Fruit fly (Drosophila melanogaster) whole organism, wandering third instar larva: ENCODE data around the gene CG33635.
A peak's percentile ranks its signal among the peaks of the same experiment; 100 is the strongest.

ENCODE experiments used
- CG32264 ChIP-seq: fragments of 200-800 bp; sonication (Bioruptor generic); optimal IDR thresholded peaks from 2 replicates; lab custom pipeline; 2016; ENCODE audit warnings: missing biosample characterization, missing genetic modification characterization
- CrebA ChIP-seq: fragments of 200-800 bp; sonication (Bioruptor generic); optimal IDR thresholded peaks from 2 replicates; lab custom pipeline; 2016; ENCODE audit warnings: missing biosample characterization, mild to moderate bottlenecking, missing genetic modification characterization, borderline replicate concordance
- Dfd ChIP-seq: fragments of >200 bp; optimal IDR thresholded peaks from 2 replicates; lab custom pipeline; 2017; ENCODE audit warnings: missing biosample characterization, missing genetic modification characterization
- GATAd ChIP-seq: sonication (Bioruptor generic); optimal IDR thresholded peaks from 2 replicates; lab custom pipeline; 2016; ENCODE audit warnings: missing biosample characterization, missing genetic modification characterization
- HLH106 ChIP-seq: fragments of 200-800 bp; optimal IDR thresholded peaks from 3 replicates; lab custom pipeline; 2019; ENCODE audit warnings: missing biosample characterization, mild to moderate bottlenecking, missing genetic modification characterization, moderate library complexity
- Hnf4 ChIP-seq: fragments of 200-800 bp; sonication (Bioruptor generic); optimal IDR thresholded peaks from 2 replicates; lab custom pipeline; 2016; ENCODE audit warnings: missing biosample characterization, mild to moderate bottlenecking, missing genetic modification characterization
- Hr78 ChIP-seq: fragments of >200 bp; optimal IDR thresholded peaks from 2 replicates; lab custom pipeline; 2017; ENCODE audit warnings: missing biosample characterization, missing genetic modification characterization
- Hr83 ChIP-seq: fragments of 200-300 bp; sonication (Bioruptor generic); optimal IDR thresholded peaks from 2 replicates; lab custom pipeline; 2016; ENCODE audit warnings: missing biosample characterization, mild to moderate bottlenecking, missing genetic modification characterization, moderate library complexity; ENCODE audit not compliant: poor library complexity, severe bottlenecking
- Jra ChIP-seq: sonication (Bioruptor generic); optimal IDR thresholded peaks from 2 replicates; lab custom pipeline; 2016; ENCODE audit warnings: missing biosample characterization, missing genetic modification characterization
- Mio ChIP-seq: sonication (Bioruptor generic); optimal IDR thresholded peaks from 2 replicates; lab custom pipeline; 2016; ENCODE audit warnings: missing biosample characterization, missing genetic modification characterization
- Myc ChIP-seq: fragments of >200 bp; optimal IDR thresholded peaks from 2 replicates; lab custom pipeline; 2017
- N ChIP-seq: fragments of >200 bp; optimal IDR thresholded peaks from 2 replicates; lab custom pipeline; 2018; ENCODE audit warnings: missing biosample characterization, missing external identifiers, missing genetic modification characterization
- OdsH ChIP-seq: fragments of 200-800 bp; sonication (Bioruptor generic); optimal IDR thresholded peaks from 2 replicates; lab custom pipeline; 2016; ENCODE audit warnings: missing biosample characterization, mild to moderate bottlenecking, missing genetic modification characterization
- Rel ChIP-seq, 2 experiments: fragments of 200-800 bp; sonication (Bioruptor generic) in 1 of 2; optimal IDR thresholded peaks; 2 replicates in 1 of 2; 3 replicates in 1 of 2; lab custom pipeline; 2016 to 2019; ENCODE audit warnings: mild to moderate bottlenecking in 2 of 2, missing biosample characterization in 2 of 2, missing genetic modification characterization in 2 of 2, moderate library complexity in 1 of 2
- brk ChIP-seq: fragments of 200-800 bp; sonication (Bioruptor generic); optimal IDR thresholded peaks from 2 replicates; lab custom pipeline; 2016; ENCODE audit warnings: missing biosample characterization, mild to moderate bottlenecking, missing genetic modification characterization
- dl ChIP-seq, 2 experiments: fragments of 175-275, 200-275 bp in 1 of 2; fragments of 200-275 bp in 1 of 2; sonication (Bioruptor generic); optimal IDR thresholded peaks; lab custom pipeline; 2018; ENCODE audit warnings: mild to moderate bottlenecking in 2 of 2, missing biosample characterization in 2 of 2, missing genetic modification characterization in 2 of 2, moderate library complexity in 2 of 2; ENCODE audit not compliant: partially characterized antibody in 2 of 2, insufficient read depth in 1 of 2
- dmrt93B ChIP-seq: fragments of 200-800 bp; sonication (Bioruptor generic); optimal IDR thresholded peaks from 2 replicates; lab custom pipeline; 2018; ENCODE audit warnings: missing biosample characterization, mild to moderate bottlenecking, missing genetic modification characterization
- dsf ChIP-seq: sonication (Bioruptor generic); optimal IDR thresholded peaks from 2 replicates; lab custom pipeline; 2016; ENCODE audit warnings: missing biosample characterization, missing genetic modification characterization, borderline replicate concordance
- ey ChIP-seq: fragments of 200-800 bp; sonication (Bioruptor generic); optimal IDR thresholded peaks from 2 replicates; lab custom pipeline; 2016; ENCODE audit warnings: missing biosample characterization, missing genetic modification characterization
- foxo ChIP-seq, 2 experiments: fragments of 200-800 bp; sonication (Bioruptor generic); optimal IDR thresholded peaks; 2 replicates in 1 of 2; 3 replicates in 1 of 2; lab custom pipeline; 2016 to 2017; ENCODE audit warnings: missing biosample characterization in 2 of 2, missing genetic modification characterization in 2 of 2
- jim ChIP-seq: fragments of 175-275, 200-325 bp; sonication (Bioruptor generic); optimal IDR thresholded peaks from 2 replicates; lab custom pipeline; 2016; ENCODE audit warnings: missing biosample characterization, mild to moderate bottlenecking, missing genetic modification characterization
- pan ChIP-seq: fragments of >200 bp; optimal IDR thresholded peaks from 2 replicates; lab custom pipeline; 2017
- psq ChIP-seq: fragments of 200-800 bp; sonication (Bioruptor generic); optimal IDR thresholded peaks from 3 replicates; lab custom pipeline; 2017; ENCODE audit warnings: missing biosample characterization, mild to moderate bottlenecking, missing genetic modification characterization, moderate library complexity
- sv ChIP-seq: fragments of 200-800 bp; sonication (Bioruptor generic); optimal IDR thresholded peaks from 3 replicates; lab custom pipeline; 2016; ENCODE audit warnings: missing biosample characterization, missing genetic modification characterization
- tai ChIP-seq: sonication (Bioruptor generic); optimal IDR thresholded peaks from 2 replicates; lab custom pipeline; 2016; ENCODE audit warnings: missing biosample characterization, missing genetic modification characterization
- usp ChIP-seq: fragments of >200 bp; optimal IDR thresholded peaks from 2 replicates; lab custom pipeline; 2017; ENCODE audit warnings: missing biosample characterization, missing genetic modification characterization
- woc ChIP-seq: sonication (Bioruptor generic); optimal IDR thresholded peaks from 2 replicates; lab custom pipeline; 2016; ENCODE audit warnings: missing biosample characterization, mild to moderate bottlenecking, missing genetic modification characterization

The CG33635 gene

dm6 chr2L:120492-121455 is 37.7 kb downstream of the CG33635 start (continued):
- TF ChIP-seq OdsH (GFP tag; lab: Kevin White, UChicago) (peak; percentile 21), CG32264 (GFP tag; lab: Kevin White, UChicago) (no peak), Hr83 (GFP tag; lab: Kevin White, UChicago) (no peak), sv (GFP tag; lab: Kevin White, UChicago) (no peak), GATAd (no peak), tai (GFP tag; lab: Kevin White, UChicago) (no peak), Myc (lab: Kevin White, UChicago) (no peak), dsf (GFP tag; lab: Kevin White, UChicago) (no peak), dl (GFP tag; optimal IDR thresholded peaks at IDR 0.05; lab: Kevin White, UChicago; ENCODE audit: insufficient read depth in 1 of 2, partially characterized antibody in 2 of 2) (peak in 1 of 2 experiments; percentile 8), HLH106 (tag; lab: Kevin White, UChicago) (no peak), brk (GFP tag; lab: Kevin White, UChicago) (no peak), ey (no peak), pan (no peak)

DNA sequence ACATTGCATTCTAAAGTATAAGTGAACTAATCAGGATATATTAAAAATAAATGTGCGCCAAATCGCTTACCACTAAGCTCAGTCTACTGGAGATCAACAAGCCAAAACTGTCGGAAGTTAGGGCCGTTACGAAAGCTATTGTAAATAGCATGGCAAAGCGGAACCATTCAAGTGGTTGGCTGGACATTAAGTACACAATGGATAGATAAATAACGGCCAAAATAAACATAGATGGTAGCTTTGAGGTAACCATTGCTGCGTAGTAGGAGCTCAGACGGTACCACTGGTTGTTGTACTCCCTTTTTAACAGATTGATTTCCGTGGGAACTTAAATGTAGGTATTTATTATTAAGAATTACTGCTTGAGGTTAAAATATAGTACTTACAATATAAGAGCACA is 40.7 kb downstream of the CG33635 start:
- TF ChIP-seq Hr78 (GFP tag; lab: Kevin White, UChicago) = no peak
- TF ChIP-seq sv (GFP tag; lab: Kevin White, UChicago) = peak; percentile 1
- TF ChIP-seq dmrt93B (GFP tag; lab: Kevin White, UChicago) = no peak
- TF ChIP-seq, all 38 proteins: peak for 1

dm6 chr2L:116388-116787 is 42.1 kb downstream of the CG33635 start, which contains the start of gene CG13694:
Gene CG13694, minus strand, starts transcription at chr2L:116488.
- TF ChIP-seq Dfd (GFP tag; lab: Kevin White, UChicago) (peak; percentile 63), foxo (GFP tag; optimal IDR thresholded peaks at IDR 0.05; lab: Kevin White, UChicago) (no peak)

DNA sequence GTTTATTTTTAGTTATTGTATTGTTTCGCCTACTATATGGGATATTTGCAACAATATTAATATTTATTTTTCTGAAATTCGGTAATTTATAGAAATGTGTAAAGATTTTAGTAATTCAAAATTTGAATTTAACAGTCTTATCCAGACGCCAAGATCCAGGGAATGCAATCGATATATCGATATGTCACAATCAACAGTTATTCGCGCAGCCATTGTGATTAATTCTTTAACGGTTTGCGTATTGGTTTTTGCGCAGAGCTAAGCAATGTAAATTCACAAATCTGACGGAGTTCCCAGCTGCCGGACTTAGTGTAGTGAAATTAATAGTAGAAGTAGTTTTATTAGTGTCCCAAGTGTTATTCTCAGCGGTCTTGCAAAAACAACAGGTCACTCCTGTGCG is 44.0 kb downstream of the CG33635 start, which contains the start of gene ND-15:
TSS of gene ND-15 (plus strand) at position 298 of the 400 bp plus-strand sequence.
- TF ChIP-seq N (GFP tag; lab: Kevin White, UChicago) (no peak), Rel (GFP tag; optimal IDR thresholded peaks at IDR 0.05; lab: Kevin White, UChicago) (no peak), Rel (tag; optimal IDR thresholded peaks at IDR 0.05; lab: Kevin White, UChicago) (peak; percentile 2), jim (no peak), psq (GFP tag; lab: Kevin White, UChicago) (no peak), Hnf4 (peak; percentile 12), usp (no peak), CrebA (GFP tag; lab: Kevin White, UChicago) (no peak), HLH106 (tag; lab: Kevin White, UChicago) (no peak), dl (GFP tag; optimal IDR thresholded peaks at IDR 0.05; lab: Kevin White, UChicago; ENCODE audit: insufficient read depth in 1 of 2, partially characterized antibody in 2 of 2) (no peak), woc (GFP tag; lab: Kevin White, UChicago) (no peak), Mio (GFP tag; lab: Kevin White, UChicago) (no peak), Hr78 (GFP tag; lab: Kevin White, UChicago) (no peak), GATAd (no peak)
- TF ChIP-seq, all 38 proteins: peak for 2

dm6 chr2L:110046-110445 is 48.4 kb downstream of the CG33635 start:
- no peak for TF ChIP-seq usp
- TF ChIP-seq pan = no peak
- no peak for TF ChIP-seq Jra (GFP tag; lab: Kevin White, UChicago)
- TF ChIP-seq Rel (GFP tag; optimal IDR thresholded peaks at IDR 0.05; lab: Kevin White, UChicago) = no peak
- TF ChIP-seq Rel (tag; optimal IDR thresholded peaks at IDR 0.05; lab: Kevin White, UChicago) = no peak
- no peak for TF ChIP-seq CG32264 (GFP tag; lab: Kevin White, UChicago)
- no peak for TF ChIP-seq jim
- no peak for TF ChIP-seq brk (GFP tag; lab: Kevin White, UChicago)
- no peak for TF ChIP-seq psq (GFP tag; lab: Kevin White, UChicago)
- TF ChIP-seq dmrt93B (GFP tag; lab: Kevin White, UChicago) = no peak
- TF ChIP-seq N (GFP tag; lab: Kevin White, UChicago) = no peak
- TF ChIP-seq dsf (GFP tag; lab: Kevin White, UChicago) = no peak
